Worm (Caenorhabditis elegans): ENCODE measurements around the gene B0198.3.

B0198.3 gene

ce11 chrX:12103712-12104111 lies 46.8 kb upstream of the B0198.3 start, which contains the start of gene W03G11.3:
TSS of gene W03G11.3 (minus strand) at chrX:12103812.
- TF ChIP-seq ama-1 (optimal IDR thresholded peaks at IDR 0.05) = no peak

DNA sequence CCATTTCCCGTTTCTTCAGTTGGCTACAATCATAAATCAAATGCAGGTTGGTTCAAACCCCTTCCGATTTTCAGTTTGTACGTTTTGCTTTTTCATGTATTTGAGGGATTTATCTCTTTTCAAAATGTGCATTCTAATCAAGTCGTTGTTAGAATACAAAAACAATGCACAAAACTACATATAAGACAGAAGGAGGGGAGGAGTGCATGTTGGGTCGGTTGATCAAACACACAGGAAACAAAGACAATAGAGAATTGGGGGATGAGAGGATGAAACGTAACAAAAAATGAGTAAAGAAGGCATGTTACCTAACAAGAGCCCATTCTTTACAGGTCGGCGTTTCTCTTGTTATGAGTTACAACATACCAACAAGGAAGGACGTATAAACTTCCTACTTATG lies 41.1 kb upstream of the B0198.3 start:
- no peak for TF ChIP-seq peb-1 (tag; optimal IDR thresholded peaks at IDR 0.05)
- no peak for TF ChIP-seq nhr-129 (tag; optimal IDR thresholded peaks at IDR 0.05)
- TF ChIP-seq alr-1 (tag; optimal IDR thresholded peaks at IDR 0.05) = no peak
- TF ChIP-seq mdl-1 (tag; optimal IDR thresholded peaks at IDR 0.05) = no peak
- TF ChIP-seq ama-1 (optimal IDR thresholded peaks at IDR 0.05) = no peak
- TF ChIP-seq unc-62 (GFP tag; optimal IDR thresholded peaks at IDR 0.05) = no peak
- no peak for TF ChIP-seq nhr-6 (tag; optimal IDR thresholded peaks at IDR 0.05)
- TF ChIP-seq sem-4 (tag; optimal IDR thresholded peaks at IDR 0.05) = no peak
- TF ChIP-seq ztf-1 (GFP tag; conservative IDR thresholded peaks at IDR 0.05) = no peak
- no peak for TF ChIP-seq R02D3.7 (tag; optimal IDR thresholded peaks at IDR 0.05)
- TF ChIP-seq elt-1 (tag; optimal IDR thresholded peaks at IDR 0.05) = no peak
- TF ChIP-seq lin-11 (tag; optimal IDR thresholded peaks at IDR 0.05) = no peak
- no peak for TF ChIP-seq unc-39 (tag; optimal IDR thresholded peaks at IDR 0.05)
- TF ChIP-seq blmp-1 (tag; optimal IDR thresholded peaks at IDR 0.05; ENCODE audit: insufficient read depth) = no peak
- TF ChIP-seq skn-1 (tag; optimal IDR thresholded peaks at IDR 0.05) = no peak
- no peak for TF ChIP-seq crh-2 (tag; optimal IDR thresholded peaks at IDR 0.05)

DNA sequence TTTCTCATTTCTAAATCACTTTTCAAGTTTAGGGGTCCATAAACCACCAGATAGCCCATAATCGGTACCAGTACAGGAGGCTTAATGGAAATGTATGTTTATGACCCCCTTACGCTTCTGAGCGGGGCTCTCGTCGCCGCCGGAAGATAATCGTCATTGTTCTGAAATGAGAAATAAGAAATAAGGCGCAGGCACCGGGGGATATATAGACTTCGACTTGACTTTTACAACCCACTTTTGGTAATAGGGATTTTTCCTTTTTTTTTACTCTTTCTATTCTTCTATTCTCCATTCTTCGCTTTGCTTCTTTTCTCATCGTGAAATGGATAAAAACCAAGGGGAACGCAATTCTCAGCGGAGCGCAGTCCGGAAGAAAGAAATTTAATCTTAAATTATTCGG lies 38.3 kb upstream of the B0198.3 start:
- TF ChIP-seq ceh-16 (tag; optimal IDR thresholded peaks at IDR 0.05) (no peak), zag-1 (tag; optimal IDR thresholded peaks at IDR 0.05) (no peak), mab-5 (tag; optimal IDR thresholded peaks at IDR 0.05) (no peak), sma-3 (GFP tag; optimal IDR thresholded peaks at IDR 0.05) (no peak), mdl-1 (tag; optimal IDR thresholded peaks at IDR 0.05) (no peak), snpc-4 (tag; optimal IDR thresholded peaks at IDR 0.05) (no peak), ceh-82 (tag; optimal IDR thresholded peaks at IDR 0.05) (no peak), lin-11 (tag; optimal IDR thresholded peaks at IDR 0.05) (no peak), aly-2 (tag; optimal IDR thresholded peaks at IDR 0.05) (no peak)

DNA sequence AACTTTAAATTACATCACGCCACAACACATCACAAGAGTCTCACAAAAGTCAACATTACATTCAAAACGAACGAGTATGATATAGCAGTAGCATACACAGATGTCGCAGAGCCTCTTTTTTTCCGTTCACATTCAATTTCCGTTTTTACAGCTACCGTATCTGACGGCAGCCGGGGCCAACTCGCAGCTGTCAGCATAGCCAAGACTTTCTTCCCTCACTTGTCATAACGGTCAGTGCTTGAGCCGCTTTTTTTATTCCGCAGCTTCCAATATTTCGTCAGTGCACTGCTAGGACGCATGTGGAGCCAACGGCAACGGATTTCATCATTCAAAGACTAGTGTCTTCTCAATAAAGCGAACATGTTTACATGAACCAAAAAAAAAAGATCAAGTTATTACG lies 37.1 kb upstream of the B0198.3 start:
- TF ChIP-seq unc-55 (GFP tag; optimal IDR thresholded peaks at IDR 0.05) = peak; percentile 21
- no peak for TF ChIP-seq lsy-2 (tag; optimal IDR thresholded peaks at IDR 0.05)
- no peak for TF ChIP-seq nhr-129 (tag; optimal IDR thresholded peaks at IDR 0.05)

DNA sequence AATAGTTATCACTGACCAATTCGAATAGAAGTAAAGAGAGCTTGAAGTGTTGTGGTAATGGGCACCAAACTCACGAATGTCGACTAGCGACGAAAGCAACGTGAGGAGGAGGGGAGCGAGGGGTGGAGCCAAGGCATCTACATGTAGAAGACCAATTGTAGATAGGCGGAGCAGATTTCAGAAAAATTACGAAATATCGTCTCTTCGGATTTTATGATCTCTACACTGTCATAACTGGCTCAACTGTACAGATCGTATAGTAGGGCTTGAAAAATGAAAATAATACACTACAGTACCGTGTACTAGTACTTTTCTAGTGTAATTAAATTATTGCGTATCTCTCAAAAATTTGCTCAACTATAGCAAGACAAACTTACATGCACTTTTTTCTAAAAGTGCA lies 36.2 kb upstream of the B0198.3 start, which contains the start of gene W03G11.4:
TSS of gene W03G11.4 (minus strand) at position 101 of the 400 bp plus-strand sequence.
- TF ChIP-seq mbf-1 (tag; optimal IDR thresholded peaks at IDR 0.05) (no peak), ZK546.5 (tag; optimal IDR thresholded peaks at IDR 0.05) (no peak), dmd-4 (tag; optimal IDR thresholded peaks at IDR 0.05) (no peak), lsy-2 (tag; optimal IDR thresholded peaks at IDR 0.05) (no peak), nhr-6 (tag; optimal IDR thresholded peaks at IDR 0.05) (no peak), C34F6.9 (tag; optimal IDR thresholded peaks at IDR 0.05) (no peak), sma-3 (GFP tag; optimal IDR thresholded peaks at IDR 0.05) (no peak), egl-27 (tag; optimal IDR thresholded peaks at IDR 0.05) (no peak), nhr-77 (tag; optimal IDR thresholded peaks at IDR 0.05) (no peak), mab-5 (tag; optimal IDR thresholded peaks at IDR 0.05) (no peak), F13H6.1 (tag; optimal IDR thresholded peaks at IDR 0.05) (no peak), ztf-11 (tag; optimal IDR thresholded peaks at IDR 0.05) (no peak), lin-39 (tag; optimal IDR thresholded peaks at IDR 0.05) (no peak), R02D3.7 (tag; optimal IDR thresholded peaks at IDR 0.05) (no peak), gmeb-1 (tag; optimal IDR thresholded peaks at IDR 0.05) (no peak)

ce11 chrX:12092621-12093020 lies 35.7 kb upstream of the B0198.3 start:
- TF ChIP-seq ztf-11 (tag; optimal IDR thresholded peaks at IDR 0.05) = no peak
